Fruit fly (Drosophila melanogaster) whole organism: ENCODE results near the gene CheB38a.

Source experiments
- CG8478 ChIP-seq: fragments of >200 bp; optimal IDR thresholded peaks from 2 replicates; lab custom pipeline; 2018; ENCODE audit warnings: inconsistent platforms
- Dll ChIP-seq: fragments of >200 bp; optimal IDR thresholded peaks from 2 replicates; lab custom pipeline; 2017
- EcR ChIP-seq, 2 experiments: fragments of >200 bp; optimal IDR thresholded peaks; 2 replicates each; lab custom pipeline; 2017; ENCODE audit warnings: missing biosample characterization in 2 of 2, missing genetic modification characterization in 2 of 2, missing genetic modification reagents in 2 of 2
- pan ChIP-seq: fragments of >200 bp; optimal IDR thresholded peaks from 2 replicates; lab custom pipeline; 2017
- psq ChIP-seq: fragments of >200 bp; optimal IDR thresholded peaks from 2 replicates; lab custom pipeline; 2017
- usp ChIP-seq: fragments of >200 bp; optimal IDR thresholded peaks from 2 replicates; lab custom pipeline; 2017; ENCODE audit warnings: missing biosample characterization, missing genetic modification characterization, mixed read lengths

DNA sequence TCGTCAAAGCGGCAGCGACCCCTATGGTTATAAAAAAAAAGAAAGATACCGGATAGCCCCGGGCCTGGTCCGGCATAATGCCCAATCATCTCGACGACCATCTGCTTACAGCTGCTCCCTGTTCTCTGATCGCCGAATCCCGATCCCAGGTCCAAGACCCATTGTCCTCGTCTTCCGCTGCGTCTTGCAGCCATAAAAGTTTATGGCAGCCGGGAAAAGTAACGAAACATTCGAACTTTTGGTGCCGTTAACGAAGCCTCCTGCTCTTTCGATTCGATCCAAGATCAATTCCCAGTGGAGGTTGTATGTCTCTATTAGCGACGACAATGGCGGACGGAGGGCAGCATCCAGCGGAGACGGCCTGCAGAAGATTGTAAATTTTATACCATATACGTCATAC is 33.0 kb downstream of the CheB38a start:
- no peak for TF ChIP-seq CG8478
- no peak for TF ChIP-seq Dll (lab: Kevin White, UChicago)
- TF ChIP-seq pan (lab: Kevin White, UChicago) = no peak
- TF ChIP-seq EcR (GFP tag; optimal IDR thresholded peaks at IDR 0.05; lab: Kevin White, UChicago) = no peak
- TF ChIP-seq psq (lab: Kevin White, UChicago) = no peak
- no peak for TF ChIP-seq usp (GFP tag; lab: Kevin White, UChicago)
